Fruit fly (Drosophila melanogaster) whole organism, embryonic: ENCODE results near the gene CG5835.

ENCODE experiments used
- CG10147 ChIP-seq: fragments of 200-800 bp; sonication (Bioruptor generic); optimal IDR thresholded peaks from 2 replicates; lab custom pipeline; 2019; ENCODE audit warnings: missing biosample characterization, mild to moderate bottlenecking, missing genetic modification characterization, moderate library complexity
- CG10543 ChIP-seq: fragments of 200-800 bp; sonication (Bioruptor generic); optimal IDR thresholded peaks from 3 replicates; lab custom pipeline; 2017; ENCODE audit warnings: missing biosample characterization, mild to moderate bottlenecking, missing genetic modification characterization, moderate library complexity
- CG11093 ChIP-seq: fragments of 200-800 bp; sonication (Bioruptor generic); IDR thresholded peaks from 3 replicates; pipeline ENCODE4 v1.3.6; 2022; ENCODE audit warnings: missing biosample characterization, missing genetic modification characterization
- CG12744 ChIP-seq: fragments of 200-800 bp; sonication (Bioruptor generic); optimal IDR thresholded peaks from 2 replicates; lab custom pipeline; 2016; ENCODE audit warnings: missing biosample characterization, missing genetic modification characterization
- CG12942 ChIP-seq: fragments of 200-800 bp; sonication (Bioruptor generic); optimal IDR thresholded peaks from 3 replicates; lab custom pipeline; 2016; ENCODE audit warnings: missing biosample characterization, missing genetic modification characterization
- CG13123 ChIP-seq: fragments of 200-800 bp; sonication (Bioruptor generic); optimal IDR thresholded peaks from 2 replicates; lab custom pipeline; 2016; ENCODE audit warnings: missing biosample characterization, missing genetic modification characterization
- CG18476 ChIP-seq: fragments of 200-800 bp; sonication (Bioruptor generic); optimal IDR thresholded peaks from 2 replicates; lab custom pipeline; 2016; ENCODE audit warnings: missing biosample characterization, mild to moderate bottlenecking, missing genetic modification characterization
- CG30020 ChIP-seq: fragments of 200-800 bp; optimal IDR thresholded peaks from 2 replicates; lab custom pipeline; 2019; ENCODE audit warnings: missing biosample characterization, mild to moderate bottlenecking, missing genetic modification characterization, moderate library complexity
- CG32532 ChIP-seq: fragments of 200-800 bp; sonication (Bioruptor generic); IDR thresholded peaks from 2 replicates; pipeline ENCODE4 v1.3.6; 2022; ENCODE audit warnings: missing biosample characterization, missing genetic modification characterization
- CG34376 ChIP-seq: fragments of 200-800 bp; sonication (Bioruptor generic); optimal IDR thresholded peaks from 2 replicates; lab custom pipeline; 2018; ENCODE audit warnings: missing biosample characterization, mild to moderate bottlenecking, missing genetic modification characterization
- CG3847 ChIP-seq: fragments of 200-800 bp; sonication (Bioruptor generic); IDR thresholded peaks from 2 replicates; pipeline ENCODE4 v1.3.6; 2022; ENCODE audit warnings: missing biosample characterization, missing genetic modification characterization
- CG43689 ChIP-seq: fragments of 200-800 bp; sonication (Bioruptor generic); IDR thresholded peaks from 2 replicates; pipeline ENCODE4 v1.3.6; 2022; ENCODE audit warnings: missing biosample characterization, missing genetic modification characterization
- CG4424 ChIP-seq: fragments of 200-800 bp; sonication (Bioruptor generic); optimal IDR thresholded peaks from 3 replicates; lab custom pipeline; 2016; ENCODE audit warnings: missing biosample characterization, missing genetic modification characterization
- CG6254 ChIP-seq: fragments of 200-800 bp; sonication (Bioruptor generic); optimal IDR thresholded peaks from 3 replicates; lab custom pipeline; 2017; ENCODE audit warnings: mild to moderate bottlenecking, missing biosample characterization, missing genetic modification reagents, missing genetic modification characterization
- CG6791 ChIP-seq: fragments of 200-800 bp; sonication (Bioruptor generic); IDR thresholded peaks from 3 replicates; pipeline ENCODE4 v1.3.6; 2022; ENCODE audit warnings: missing biosample characterization, missing genetic modification characterization; ENCODE audit not compliant: partially characterized antibody
- CG8281 ChIP-seq: fragments of 200-800 bp; sonication (Bioruptor generic); optimal IDR thresholded peaks from 2 replicates; lab custom pipeline; 2018; ENCODE audit warnings: missing biosample characterization, mild to moderate bottlenecking, missing genetic modification characterization, moderate library complexity
- CoRest ChIP-seq: fragments of 200-800 bp; sonication (Bioruptor generic); optimal IDR thresholded peaks from 3 replicates; lab custom pipeline; 2018; ENCODE audit warnings: missing biosample characterization, mild to moderate bottlenecking, missing genetic modification characterization, moderate library complexity
- Doc2 ChIP-seq: fragments of 200-800 bp; sonication (Bioruptor generic); IDR thresholded peaks from 2 replicates; pipeline ENCODE4 v1.3.6; 2022; ENCODE audit warnings: missing biosample characterization, missing genetic modification characterization
- E2f1 ChIP-seq: fragments of 200-800 bp; sonication (Bioruptor generic); IDR thresholded peaks from 2 replicates; pipeline ENCODE4 v1.3.6; 2022; ENCODE audit warnings: missing biosample characterization, missing genetic modification characterization
- Fer3 ChIP-seq: fragments of 200-800 bp; sonication (Bioruptor generic); optimal IDR thresholded peaks from 2 replicates; lab custom pipeline; 2018; ENCODE audit warnings: missing biosample characterization, mild to moderate bottlenecking, missing genetic modification characterization, moderate library complexity
- HLH54F ChIP-seq: fragments of 200-800 bp; sonication (Bioruptor generic); optimal IDR thresholded peaks from 3 replicates; lab custom pipeline; 2016; ENCODE audit warnings: missing biosample characterization, missing genetic modification characterization
- Lhr ChIP-seq: fragments of 200-800 bp; sonication (Bioruptor generic); optimal IDR thresholded peaks from 3 replicates; lab custom pipeline; 2017; ENCODE audit warnings: mild to moderate bottlenecking, missing biosample characterization, missing genetic modification reagents, missing genetic modification characterization
- NK7.1 ChIP-seq: fragments of 200-800 bp; sonication (Bioruptor generic); optimal IDR thresholded peaks from 3 replicates; lab custom pipeline; 2016; ENCODE audit warnings: missing biosample characterization, missing genetic modification characterization
- Oaz ChIP-seq: fragments of 200-800 bp; sonication (Bioruptor generic); IDR thresholded peaks from 2 replicates; pipeline ENCODE4 v1.3.6; 2022; ENCODE audit warnings: missing biosample characterization, missing genetic modification characterization
- Optix ChIP-seq: fragments of 200-800 bp; sonication (Bioruptor generic); IDR thresholded peaks from 3 replicates; pipeline ENCODE4 v1.3.6; 2022; ENCODE audit warnings: missing biosample characterization, missing genetic modification characterization
- Pdp1 ChIP-seq, 2 experiments: fragments of 200-800 bp; sonication (Bioruptor generic); optimal IDR thresholded peaks; 3 replicates each; lab custom pipeline; 2016; ENCODE audit warnings: missing biosample characterization in 2 of 2, missing genetic modification characterization in 2 of 2, mild to moderate bottlenecking in 1 of 2, moderate library complexity in 1 of 2
- Ptx1 ChIP-seq: fragments of 200-800 bp; sonication (Bioruptor generic); IDR thresholded peaks from 2 replicates; pipeline ENCODE4 v1.3.6; 2022; ENCODE audit warnings: missing biosample characterization, missing genetic modification characterization
- Ssrp ChIP-seq: fragments of 200-800 bp; sonication (Bioruptor generic); optimal IDR thresholded peaks from 2 replicates; lab custom pipeline; 2018; ENCODE audit warnings: missing biosample characterization, mild to moderate bottlenecking, missing genetic modification characterization, moderate library complexity
- Xbp1 ChIP-seq: fragments of 200-800 bp; sonication (Bioruptor generic); optimal IDR thresholded peaks from 3 replicates; lab custom pipeline; 2016; ENCODE audit warnings: missing biosample characterization, mild to moderate bottlenecking, missing genetic modification characterization
- ab ChIP-seq: fragments of 200-800 bp; sonication (Bioruptor generic); optimal IDR thresholded peaks from 2 replicates; lab custom pipeline; 2016; ENCODE audit warnings: missing biosample characterization, missing genetic modification characterization
- az2 ChIP-seq: fragments of 200-800 bp; sonication (Bioruptor generic); optimal IDR thresholded peaks from 3 replicates; lab custom pipeline; 2016; ENCODE audit warnings: missing biosample characterization, missing genetic modification characterization
- chinmo ChIP-seq: fragments of 200-800 bp; sonication (Bioruptor generic); IDR thresholded peaks from 4 replicates; pipeline ENCODE4 v1.3.6; 2022; ENCODE audit warnings: missing biosample characterization, missing genetic modification characterization; ENCODE audit not compliant: partially characterized antibody
- ci ChIP-seq: fragments of 200-800 bp; sonication (Bioruptor generic); IDR thresholded peaks from 3 replicates; pipeline ENCODE4 v1.3.6; 2022; ENCODE audit warnings: missing biosample characterization, missing genetic modification characterization
- dati ChIP-seq: fragments of 200-800 bp; sonication (Bioruptor generic); IDR thresholded peaks from 2 replicates; pipeline ENCODE4 v1.3.6; 2022; ENCODE audit warnings: missing biosample characterization, missing genetic modification characterization
- hb ChIP-seq: fragments of 200-800 bp; sonication (Bioruptor generic); IDR thresholded peaks from 3 replicates; pipeline ENCODE4 v1.3.6; 2022; ENCODE audit warnings: missing biosample characterization, missing genetic modification characterization; ENCODE audit not compliant: partially characterized antibody
- hbn ChIP-seq: fragments of 200-800 bp; sonication (Bioruptor generic); IDR thresholded peaks from 2 replicates; pipeline ENCODE4 v1.3.6; 2022; ENCODE audit warnings: missing biosample characterization, missing genetic modification characterization; ENCODE audit not compliant: partially characterized antibody
- lmd ChIP-seq: fragments of 200-800 bp; sonication (Bioruptor generic); IDR thresholded peaks from 2 replicates; pipeline ENCODE4 v1.3.6; 2022; ENCODE audit warnings: missing biosample characterization, missing genetic modification characterization
- nerfin-1 ChIP-seq: fragments of 200-800 bp; sonication (Bioruptor generic); optimal IDR thresholded peaks from 3 replicates; lab custom pipeline; 2019; ENCODE audit warnings: missing biosample characterization, mild to moderate bottlenecking, missing genetic modification characterization, moderate library complexity
- otp ChIP-seq: fragments of 200-800 bp; sonication (Bioruptor generic); IDR thresholded peaks from 3 replicates; pipeline ENCODE4, ENCODE4 v1.3.6; 2022; ENCODE audit warnings: missing biosample characterization, missing genetic modification characterization
- p53 ChIP-seq: fragments of 200-800 bp; sonication (Bioruptor generic); optimal IDR thresholded peaks from 2 replicates; lab custom pipeline; 2016; ENCODE audit warnings: missing biosample characterization, missing genetic modification characterization
- pita ChIP-seq: fragments of 200-800 bp; sonication (Bioruptor generic); optimal IDR thresholded peaks from 2 replicates; lab custom pipeline; 2017; ENCODE audit warnings: missing biosample characterization, mild to moderate bottlenecking, missing genetic modification characterization
- sqz ChIP-seq: fragments of 200-800 bp; sonication (Bioruptor generic); optimal IDR thresholded peaks from 3 replicates; lab custom pipeline; 2018; ENCODE audit warnings: missing biosample characterization, mild to moderate bottlenecking, missing genetic modification characterization
- sug ChIP-seq: fragments of 200-800 bp; optimal IDR thresholded peaks from 2 replicates; lab custom pipeline; 2019; ENCODE audit warnings: missing biosample characterization, mild to moderate bottlenecking, missing genetic modification characterization, moderate library complexity
- tap ChIP-seq: fragments of 200-800 bp; optimal IDR thresholded peaks from 3 replicates; lab custom pipeline; 2019; ENCODE audit warnings: missing biosample characterization, mild to moderate bottlenecking, missing genetic modification characterization, moderate library complexity
- tna ChIP-seq: fragments of 200-800 bp; sonication (Bioruptor generic); IDR thresholded peaks from 2 replicates; pipeline ENCODE4 v1.3.6; 2022; ENCODE audit warnings: missing biosample characterization, missing genetic modification characterization; ENCODE audit not compliant: partially characterized antibody
- tx ChIP-seq: fragments of 200-800 bp; sonication (Bioruptor generic); optimal IDR thresholded peaks from 2 replicates; lab custom pipeline; 2016; ENCODE audit warnings: missing biosample characterization, missing genetic modification characterization
- unpg ChIP-seq: fragments of 200-800 bp; sonication (Bioruptor generic); optimal IDR thresholded peaks from 3 replicates; lab custom pipeline; 2018; ENCODE audit warnings: missing biosample characterization, mild to moderate bottlenecking, missing genetic modification characterization, moderate library complexity
- vvl ChIP-seq: fragments of 200-800 bp; sonication (Bioruptor generic); IDR thresholded peaks from 2 replicates; pipeline ENCODE4 v1.3.6; 2022; ENCODE audit warnings: missing biosample characterization, missing genetic modification characterization

CG5835 gene

dm6 chr3R:19151848-19152787, 1.4 kb downstream of the CG5835 start (continued):
- TF ChIP-seq CG8281 (tag; lab: Kevin White, UChicago) (no peak), Oaz (GFP tag; lab: Robert Waterston, UW) (0 out of 2 replicates have a peak, but pooled peaks have one; percentile 9), tna (GFP tag; lab: Robert Waterston, UW) (no peak), CG11093 (GFP tag; lab: Robert Waterston, UW) (0 out of 3 replicates have a peak, but pooled peaks have one; percentile 13), tx (GFP tag; lab: Kevin White, UChicago) (no peak), E2f1 (GFP tag; lab: Robert Waterston, UW) (peak; percentile 67), CG6791 (no peak), tap (peak; percentile 8), ab (GFP tag; lab: Kevin White, UChicago) (no peak), sqz (no peak), pita (GFP tag; lab: Kevin White, UChicago) (no peak), hb (GFP tag; lab: Robert Waterston, UW) (no peak), CG10147 (GFP tag; lab: Kevin White, UChicago) (peak; percentile 19), CoRest (tag; lab: Kevin White, UChicago) (peak; percentile 43), Ssrp (tag; lab: Kevin White, UChicago) (peak; percentile 19), CG4424 (GFP tag; lab: Kevin White, UChicago) (no peak), CG13123 (GFP tag; lab: Kevin White, UChicago) (no peak), otp (GFP tag; lab: Robert Waterston, UW) (0 out of 3 replicates have a peak, but pooled peaks have one; percentile 18), p53 (GFP tag; lab: Kevin White, UChicago) (no peak), sug (no peak), dati (GFP tag; lab: Robert Waterston, UW) (no peak), lmd (GFP tag; lab: Robert Waterston, UW) (peak; percentile 28; the same call in 1 of the 2 replicates), hbn (GFP tag; lab: Robert Waterston, UW) (no peak), CG30020 (tag; lab: Kevin White, UChicago) (no peak), CG12942 (GFP tag; lab: Kevin White, UChicago) (no peak), az2 (GFP tag; lab: Kevin White, UChicago) (peak; percentile 13), Xbp1 (peak; percentile 25), chinmo (GFP tag; lab: Robert Waterston, UW) (no peak), CG18476 (GFP tag; lab: Kevin White, UChicago) (no peak), CG32532 (GFP tag; lab: Robert Waterston, UW) (peak; percentile 66; the same call in 1 of the 2 replicates), ci (peak; percentile 70), Doc2 (no peak), nerfin-1 (no peak), Pdp1 (GFP tag; optimal IDR thresholded peaks at IDR 0.05; lab: Kevin White, UChicago) (peak in 1 of 2 experiments; percentile 73), HLH54F (no peak), Lhr (GFP tag; lab: Kevin White, UChicago) (no peak), CG43689 (GFP tag; lab: Robert Waterston, UW) (0 out of 2 replicates have a peak, but pooled peaks have one; percentile 33), vvl (GFP tag; lab: Robert Waterston, UW) (peak; percentile 78), Ptx1 (GFP tag; lab: Robert Waterston, UW) (peak; percentile 56), CG34376 (GFP tag; lab: Kevin White, UChicago) (no peak), Optix (GFP tag; lab: Robert Waterston, UW) (no peak), CG3847 (no peak), unpg (GFP tag; lab: Kevin White, UChicago) (peak; percentile 54), CG12744 (GFP tag; lab: Kevin White, UChicago) (no peak), NK7.1 (GFP tag; lab: Kevin White, UChicago) (no peak), Fer3 (tag; lab: Kevin White, UChicago) (peak; percentile 5), CG6254 (GFP tag; lab: Kevin White, UChicago) (no peak), CG10543 (no peak)
